Fruit fly (Drosophila melanogaster): ENCODE data around the gene CG15283.

DNA sequence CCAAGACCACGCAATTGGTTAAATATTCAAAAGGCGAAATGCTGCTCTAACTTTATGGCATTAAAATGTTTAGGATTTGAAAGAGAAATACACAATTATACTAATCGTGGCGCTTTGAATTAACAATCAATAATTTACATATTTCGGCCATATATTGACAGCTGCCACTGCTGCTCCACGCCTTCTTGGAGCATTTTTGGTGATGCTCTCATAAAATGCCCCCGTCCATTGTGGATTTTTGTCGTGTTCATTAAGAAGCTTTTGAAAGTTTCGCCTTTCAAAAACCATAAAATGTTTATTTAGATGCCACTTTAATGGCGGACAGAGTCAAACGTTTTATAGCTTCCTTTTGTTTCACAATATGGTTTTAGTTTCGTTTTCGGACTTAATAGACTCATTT, 39.6 kb downstream of the CG15283 start:
- no peak for TF ChIP-seq CG11617 (GFP tag; optimal IDR thresholded peaks at IDR 0.05)
- no peak for TF ChIP-seq kay (GFP tag; ENCODE audit: borderline replicate concordance)
- no peak for TF ChIP-seq Mnt (GFP tag; optimal IDR thresholded peaks at IDR 0.05)
- no peak for TF ChIP-seq ovo (GFP tag; optimal IDR thresholded peaks at IDR 0.05)
- no peak for TF ChIP-seq bab1 (GFP tag; optimal IDR thresholded peaks at IDR 0.05)
- no peak for TF ChIP-seq cic (GFP tag; optimal IDR thresholded peaks at IDR 0.05)
- TF ChIP-seq CG12768 (GFP tag; optimal IDR thresholded peaks at IDR 0.05): no peak
- no peak for TF ChIP-seq pad (GFP tag; optimal IDR thresholded peaks at IDR 0.05)
- no peak for TF ChIP-seq CG33017 (tag; optimal IDR thresholded peaks at IDR 0.05)
- no peak for TF ChIP-seq Crg-1 (GFP tag; optimal IDR thresholded peaks at IDR 0.05)
- TF ChIP-seq cnc (optimal IDR thresholded peaks at IDR 0.05): no peak
